Worm (Caenorhabditis elegans) whole organism, L2 larva: Measurements from ENCODE around the gene srd-51.

Experiments
- F13H6.1 ChIP-seq: sonication (generic microtip); optimal IDR thresholded peaks from 2 replicates; lab custom pipeline; 2016; ENCODE audit warnings: missing genetic modification characterization, missing compliant biosample characterization
- Y55F3AM.14 ChIP-seq: fragments of 200-800 bp; sonication (Bioruptor generic); optimal IDR thresholded peaks from 2 replicates; lab custom pipeline; 2018; ENCODE audit warnings: mild to moderate bottlenecking, missing genetic modification characterization, missing compliant biosample characterization
- ZK546.5 ChIP-seq: sonication (generic microtip); optimal IDR thresholded peaks from 2 replicates; lab custom pipeline; 2017; ENCODE audit warnings: missing biosample characterization, missing genetic modification characterization
- alr-1 ChIP-seq: fragments of 150-350 bp; optimal IDR thresholded peaks from 2 replicates; lab custom pipeline; 2014; ENCODE audit warnings: missing biosample characterization, missing genetic modification characterization
- ama-1 ChIP-seq: fragments of 150-350 bp; optimal IDR thresholded peaks from 2 replicates; lab custom pipeline; 2018; ENCODE audit warnings: inconsistent platforms
- blmp-1 ChIP-seq: sonication (generic microtip); optimal IDR thresholded peaks from 2 replicates; lab custom pipeline; 2017; ENCODE audit warnings: missing genetic modification characterization, mild to moderate bottlenecking, missing compliant biosample characterization, antibody characterized with exemption, moderate library complexity; ENCODE audit not compliant: insufficient read depth
- crh-2 ChIP-seq: sonication (generic microtip); optimal IDR thresholded peaks from 2 replicates; lab custom pipeline; 2017; ENCODE audit warnings: missing biosample characterization, missing genetic modification characterization
- gmeb-1 ChIP-seq: fragments of 150-350 bp; optimal IDR thresholded peaks from 2 replicates; lab custom pipeline; 2014; ENCODE audit warnings: missing biosample characterization, missing genetic modification characterization
- mbf-1 ChIP-seq: sonication (generic microtip); optimal IDR thresholded peaks from 2 replicates; lab custom pipeline; 2017; ENCODE audit warnings: missing biosample characterization, missing genetic modification characterization
- nhr-12 ChIP-seq: fragments of 150-350 bp; optimal IDR thresholded peaks from 2 replicates; lab custom pipeline; 2014; ENCODE audit warnings: missing biosample characterization, missing genetic modification characterization
- nhr-21 ChIP-seq: fragments of 150-350 bp; optimal IDR thresholded peaks from 2 replicates; lab custom pipeline; 2014; ENCODE audit warnings: missing biosample characterization, missing genetic modification characterization
- nhr-23 ChIP-seq: fragments of 150-350 bp; optimal IDR thresholded peaks from 2 replicates; lab custom pipeline; 2014; ENCODE audit warnings: missing biosample characterization, missing genetic modification reagents, missing genetic modification characterization
- nhr-237 ChIP-seq: fragments of 150-350 bp; optimal IDR thresholded peaks from 2 replicates; lab custom pipeline; 2014; ENCODE audit warnings: missing biosample characterization, missing genetic modification characterization
- nhr-6 ChIP-seq: fragments of 150-350 bp; optimal IDR thresholded peaks from 2 replicates; lab custom pipeline; 2014; ENCODE audit warnings: missing biosample characterization, missing genetic modification characterization
- peb-1 ChIP-seq: fragments of 150-350 bp; optimal IDR thresholded peaks from 2 replicates; lab custom pipeline; 2014; ENCODE audit warnings: missing biosample characterization, missing genetic modification characterization
- sem-4 ChIP-seq: fragments of 150-350 bp; optimal IDR thresholded peaks from 2 replicates; lab custom pipeline; 2014; ENCODE audit warnings: missing biosample characterization, missing genetic modification reagents, missing genetic modification characterization
- sma-9 ChIP-seq, 2 experiments: fragments of 150-350 bp in 1 of 2; sonication (generic microtip) in 1 of 2; optimal IDR thresholded peaks; 2 replicates each; lab custom pipeline; 2014 to 2016; ENCODE audit warnings: missing genetic modification characterization in 2 of 2, mild to moderate bottlenecking in 1 of 2, missing biosample characterization in 1 of 2, missing compliant biosample characterization in 1 of 2, missing genetic modification reagents in 1 of 2, moderate library complexity in 1 of 2
- unc-62 ChIP-seq: fragments of 150-350 bp; optimal IDR thresholded peaks from 2 replicates; lab custom pipeline; 2014; ENCODE audit warnings: missing biosample characterization, missing genetic modification reagents, missing genetic modification characterization
- zag-1 ChIP-seq: fragments of 150-350 bp; optimal IDR thresholded peaks from 2 replicates; lab custom pipeline; 2014; ENCODE audit warnings: missing biosample characterization, missing genetic modification characterization
- ztf-11 ChIP-seq: sonication (generic microtip); optimal IDR thresholded peaks from 2 replicates; lab custom pipeline; 2017; ENCODE audit warnings: missing biosample characterization, missing genetic modification characterization

Gene srd-51

DNA sequence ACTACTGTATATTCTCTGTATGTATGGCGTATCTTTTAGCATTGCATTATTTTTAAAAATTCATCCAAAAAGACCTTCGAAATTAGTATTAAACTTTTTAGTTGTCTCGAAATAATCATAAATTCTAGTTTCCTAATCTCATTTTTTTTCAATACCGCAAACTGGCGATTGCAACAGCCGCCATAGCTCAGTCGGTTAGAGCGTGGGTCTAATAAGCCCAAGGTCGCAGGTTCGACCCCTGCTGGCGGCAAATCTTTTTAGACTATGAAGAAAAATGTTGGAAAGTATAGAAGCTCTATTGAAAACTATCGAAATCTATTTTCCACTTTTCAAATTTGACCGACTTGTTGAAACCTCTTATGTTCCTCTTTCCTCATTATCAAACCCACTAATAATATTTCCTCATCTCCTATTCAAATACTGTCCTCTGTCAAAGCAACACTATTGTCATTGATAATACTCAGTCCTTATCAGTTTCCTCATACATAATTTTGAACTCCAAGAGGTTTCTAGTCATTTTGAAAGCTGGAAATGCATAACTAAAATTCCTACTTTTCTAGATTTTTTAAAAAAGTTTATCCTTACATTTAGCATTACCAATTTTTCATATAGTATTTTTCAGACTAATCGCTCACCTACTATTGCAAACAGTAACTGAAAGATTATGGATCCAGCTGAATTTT is 48.8 kb downstream of the srd-51 start, which contains the start of gene jmjd-3.3:
TSS of gene jmjd-3.3 (plus strand) at position 633 of the 683 bp plus-strand sequence.
- no peak for TF ChIP-seq nhr-6
- TF ChIP-seq crh-2 (tag; lab: Kevin White, UChicago), result no peak
- no peak for TF ChIP-seq nhr-23 (tag; lab: Kevin White, UChicago)
- no peak for TF ChIP-seq nhr-237 (tag; lab: Kevin White, UChicago)
- no peak for TF ChIP-seq ztf-11 (tag; lab: Kevin White, UChicago)
- no peak for TF ChIP-seq ZK546.5 (tag; lab: Kevin White, UChicago)
- TF ChIP-seq F13H6.1 (tag; lab: Kevin White, UChicago), result no peak
- TF ChIP-seq sma-9 (GFP tag; optimal IDR thresholded peaks at IDR 0.05; lab: Kevin White, UChicago), result no peak
- no peak for TF ChIP-seq sma-9 (tag; optimal IDR thresholded peaks at IDR 0.05; lab: Kevin White, UChicago)
- TF ChIP-seq Y55F3AM.14 (GFP tag; lab: Kevin White, UChicago), result no peak
- no peak for TF ChIP-seq nhr-21 (tag; lab: Kevin White, UChicago)

DNA sequence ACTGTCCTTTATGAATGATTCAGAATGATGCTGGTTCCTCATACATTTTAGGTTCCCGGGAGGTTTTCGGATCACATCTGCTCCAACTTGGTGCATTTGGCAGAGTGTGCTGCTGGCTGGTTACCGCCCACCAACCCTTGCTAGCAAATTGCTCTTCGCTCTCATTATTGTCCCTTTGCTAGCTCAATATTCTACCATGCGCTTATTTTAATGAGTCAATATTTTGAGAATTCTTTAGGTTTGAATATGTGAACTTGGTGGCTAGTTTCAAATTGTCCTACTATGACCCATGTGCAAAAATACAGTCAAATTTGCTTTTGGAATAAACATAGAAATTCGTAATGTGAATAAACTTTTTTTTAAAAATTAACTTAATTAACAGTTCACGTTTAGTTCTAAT is 49.6 kb downstream of the srd-51 start:
- TF ChIP-seq gmeb-1 (tag; lab: Kevin White, UChicago) (no peak), nhr-12 (tag; lab: Kevin White, UChicago) (no peak), sem-4 (tag; lab: Kevin White, UChicago) (no peak), mbf-1 (tag; lab: Kevin White, UChicago) (no peak), nhr-237 (tag; lab: Kevin White, UChicago) (no peak), alr-1 (no peak), ZK546.5 (tag; lab: Kevin White, UChicago) (no peak), zag-1 (tag; lab: Kevin White, UChicago) (no peak), unc-62 (GFP tag; lab: Kevin White, UChicago) (no peak), blmp-1 (tag; lab: Kevin White, UChicago) (no peak), crh-2 (tag; lab: Kevin White, UChicago) (no peak), ama-1 (lab: Kevin White, UChicago) (no peak), peb-1 (tag; lab: Kevin White, UChicago) (no peak)
